Fruit fly (Drosophila melanogaster) whole organism, embryonic: ENCODE results near the gene CG13454.

Experiments used
- ATbp ChIP-seq: fragments of 200-800 bp; sonication (Bioruptor generic); optimal IDR thresholded peaks from 2 replicates; lab custom pipeline; 2017; ENCODE audit warnings: missing biosample characterization, mild to moderate bottlenecking, missing genetic modification characterization, missing genetic modification reagents
- Bdp1 ChIP-seq: fragments of 200-800 bp; sonication (Bioruptor generic); optimal IDR thresholded peaks from 3 replicates; lab custom pipeline; 2016; ENCODE audit warnings: missing biosample characterization, missing genetic modification characterization
- CG10267 ChIP-seq: fragments of 200-800 bp; sonication (Bioruptor generic); optimal IDR thresholded peaks from 2 replicates; lab custom pipeline; 2018; ENCODE audit warnings: missing biosample characterization, mild to moderate bottlenecking, missing genetic modification characterization, moderate library complexity
- CG11723 ChIP-seq: fragments of 200-800 bp; sonication (Bioruptor generic); optimal IDR thresholded peaks from 2 replicates; lab custom pipeline; 2017; ENCODE audit warnings: missing biosample characterization, mild to moderate bottlenecking, missing genetic modification characterization
- CG12659 ChIP-seq: fragments of 200-800 bp; sonication (Bioruptor generic); optimal IDR thresholded peaks from 3 replicates; lab custom pipeline; 2017; ENCODE audit warnings: mild to moderate bottlenecking, missing biosample characterization, missing genetic modification reagents, missing genetic modification characterization
- CG15479 ChIP-seq: fragments of 200-800 bp; sonication (Bioruptor generic); optimal IDR thresholded peaks from 3 replicates; lab custom pipeline; 2019; ENCODE audit warnings: missing biosample characterization, mild to moderate bottlenecking, missing genetic modification characterization, moderate library complexity
- CG18262 ChIP-seq: fragments of 200-800 bp; optimal IDR thresholded peaks from 3 replicates; lab custom pipeline; 2019; ENCODE audit warnings: missing biosample characterization, mild to moderate bottlenecking, missing genetic modification characterization, moderate library complexity
- CG2202 ChIP-seq: fragments of 200-800 bp; sonication (Bioruptor generic); optimal IDR thresholded peaks from 2 replicates; lab custom pipeline; 2018; ENCODE audit warnings: missing biosample characterization, mild to moderate bottlenecking, missing genetic modification characterization
- CG31224 ChIP-seq: fragments of 200-800 bp; sonication (Bioruptor generic); IDR thresholded peaks from 2 replicates; pipeline ENCODE4 v1.3.6; 2022; ENCODE audit warnings: missing biosample characterization, missing genetic modification characterization
- CG5180 ChIP-seq: fragments of 200-800 bp; sonication (Bioruptor generic); optimal IDR thresholded peaks from 3 replicates; lab custom pipeline; 2017; ENCODE audit warnings: missing biosample characterization, missing genetic modification characterization, mild to moderate bottlenecking, moderate library complexity, missing genetic modification reagents
- CG7357 ChIP-seq: fragments of 200-800 bp; sonication (Bioruptor generic); IDR thresholded peaks from 3 replicates; pipeline ENCODE4 v1.3.6; 2022; ENCODE audit warnings: missing biosample characterization, missing genetic modification characterization
- CG8359 ChIP-seq: fragments of 200-800 bp; sonication (Bioruptor generic); optimal IDR thresholded peaks from 2 replicates; lab custom pipeline; 2017; ENCODE audit warnings: missing biosample characterization, mild to moderate bottlenecking, missing genetic modification characterization, borderline replicate concordance
- Dip2 ChIP-seq: fragments of 200-800 bp; sonication (Bioruptor generic); IDR thresholded peaks from 2 replicates; pipeline ENCODE4 v1.3.6; 2022; ENCODE audit warnings: missing biosample characterization, missing genetic modification characterization
- E2f2 ChIP-seq: fragments of 200-800 bp; sonication (Bioruptor generic); IDR thresholded peaks from 2 replicates; pipeline ENCODE4 v1.3.6; 2022; ENCODE audit warnings: missing biosample characterization, missing genetic modification characterization
- Fer2 ChIP-seq: fragments of 200-800 bp; sonication (Bioruptor generic); optimal IDR thresholded peaks from 2 replicates; lab custom pipeline; 2018; ENCODE audit warnings: missing biosample characterization, mild to moderate bottlenecking, missing genetic modification characterization, moderate library complexity
- Hey ChIP-seq: fragments of 200-800 bp; sonication (Bioruptor generic); optimal IDR thresholded peaks from 3 replicates; lab custom pipeline; 2018; ENCODE audit warnings: missing biosample characterization, mild to moderate bottlenecking, missing genetic modification characterization
- Hr78 ChIP-seq, 2 experiments: fragments of 200-800 bp in 1 of 2; fragments of >200 bp in 1 of 2; sonication (Bioruptor generic) in 1 of 2; optimal IDR thresholded peaks; 2 replicates each; lab custom pipeline; 2017 to 2019; ENCODE audit warnings: missing biosample characterization in 2 of 2, missing genetic modification characterization in 2 of 2, mild to moderate bottlenecking in 1 of 2, moderate library complexity in 1 of 2
- Nf-YA ChIP-seq: fragments of 200-800 bp; sonication (Bioruptor generic); IDR thresholded peaks from 2 replicates; pipeline ENCODE4 v1.3.6; 2022; ENCODE audit warnings: missing biosample characterization, missing genetic modification characterization
- NfI ChIP-seq: fragments of 200-800 bp; sonication (Bioruptor generic); optimal IDR thresholded peaks from 3 replicates; lab custom pipeline; 2018; ENCODE audit warnings: missing biosample characterization, mild to moderate bottlenecking, missing genetic modification characterization, moderate library complexity
- Opbp ChIP-seq: fragments of 200-800 bp; sonication (Bioruptor generic); IDR thresholded peaks from 3 replicates; pipeline ENCODE4 v1.3.6; 2022; ENCODE audit warnings: missing biosample characterization, missing genetic modification characterization; ENCODE audit not compliant: partially characterized antibody
- Poxn ChIP-seq: fragments of 200-800 bp; sonication (Bioruptor generic); IDR thresholded peaks from 2 replicates; pipeline ENCODE4 v1.3.6; 2022; ENCODE audit warnings: missing biosample characterization, missing genetic modification characterization
- Sox102F ChIP-seq: fragments of 200-800 bp; sonication (Bioruptor generic); optimal IDR thresholded peaks from 2 replicates; lab custom pipeline; 2018; ENCODE audit warnings: missing biosample characterization, mild to moderate bottlenecking, missing genetic modification characterization, moderate library complexity
- Trl ChIP-seq, 3 experiments: fragments of >200 bp in 2 of 3; fragments of 200-800 bp in 1 of 3; sonication (Bioruptor generic) in 1 of 3; optimal IDR thresholded peaks; 2 replicates in 1 of 3; 3 replicates in 2 of 3; lab custom pipeline; 2016 to 2017; ENCODE audit warnings: missing biosample characterization in 1 of 3, missing genetic modification characterization in 1 of 3
- Vsx1 ChIP-seq: fragments of 200-800 bp; sonication (Bioruptor generic); optimal IDR thresholded peaks from 2 replicates; lab custom pipeline; 2017; ENCODE audit warnings: missing biosample characterization, mild to moderate bottlenecking, missing genetic modification characterization, missing genetic modification reagents
- cato ChIP-seq: fragments of 200-800 bp; sonication (Bioruptor generic); optimal IDR thresholded peaks from 2 replicates; lab custom pipeline; 2016; ENCODE audit warnings: missing biosample characterization, missing genetic modification characterization, borderline replicate concordance
- crol ChIP-seq: fragments of 200-800 bp; sonication (Bioruptor generic); IDR thresholded peaks from 2 replicates; pipeline ENCODE4 v1.3.6; 2022; ENCODE audit warnings: missing biosample characterization, missing genetic modification characterization
- esg ChIP-seq: fragments of 200-800 bp; sonication (Bioruptor generic); conservative IDR thresholded peaks from 2 replicates; pipeline ENCODE4 v1.3.6; 2022; ENCODE audit warnings: missing biosample characterization, missing genetic modification characterization
- ewg ChIP-seq: fragments of 200-800 bp; sonication (Bioruptor generic); optimal IDR thresholded peaks from 3 replicates; lab custom pipeline; 2017; ENCODE audit warnings: mild to moderate bottlenecking, missing biosample characterization, missing genetic modification reagents, missing genetic modification characterization
- fd102C ChIP-seq: fragments of 200-800 bp; sonication (Bioruptor generic); optimal IDR thresholded peaks from 2 replicates; lab custom pipeline; 2018; ENCODE audit warnings: missing biosample characterization, mild to moderate bottlenecking, missing genetic modification characterization, moderate library complexity
- fd3F ChIP-seq: fragments of 200-800 bp; sonication (Bioruptor generic); optimal IDR thresholded peaks from 2 replicates; lab custom pipeline; 2018; ENCODE audit warnings: missing biosample characterization, mild to moderate bottlenecking, missing genetic modification characterization, moderate library complexity
- grn ChIP-seq: fragments of 200-800 bp; sonication (Bioruptor generic); optimal IDR thresholded peaks from 3 replicates; lab custom pipeline; 2017; ENCODE audit warnings: missing biosample characterization, missing genetic modification characterization
- gro ChIP-seq: fragments of 200-800 bp; sonication (Bioruptor generic); optimal IDR thresholded peaks from 2 replicates; lab custom pipeline; 2016; ENCODE audit warnings: missing biosample characterization, missing genetic modification characterization
- hkb ChIP-seq, 2 experiments: fragments of 200-800 bp in 1 of 2; fragments of >200 bp in 1 of 2; sonication (Bioruptor generic) in 1 of 2; IDR thresholded peaks in 1 of 2; optimal IDR thresholded peaks in 1 of 2; 2 replicates each; pipeline versions ENCODE4 v1.3.6 to Lab custom; 2017 to 2022; ENCODE audit warnings: missing biosample characterization in 1 of 2, missing genetic modification characterization in 1 of 2
- ind ChIP-seq: fragments of 200-800 bp; sonication (Bioruptor generic); optimal IDR thresholded peaks from 3 replicates; lab custom pipeline; 2016; ENCODE audit warnings: missing biosample characterization, missing genetic modification characterization
- jumu ChIP-seq: fragments of 200-800 bp; sonication (Bioruptor generic); optimal IDR thresholded peaks from 3 replicates; lab custom pipeline; 2016; ENCODE audit warnings: missing biosample characterization, missing genetic modification characterization
- lilli ChIP-seq: fragments of 200-800 bp; sonication (Bioruptor generic); optimal IDR thresholded peaks from 3 replicates; lab custom pipeline; 2016; ENCODE audit warnings: missing biosample characterization, missing genetic modification characterization
- luna ChIP-seq: fragments of 200-800 bp; sonication (Bioruptor generic); optimal IDR thresholded peaks from 2 replicates; lab custom pipeline; 2016; ENCODE audit warnings: missing biosample characterization, missing genetic modification characterization
- peb ChIP-seq: fragments of 200-800 bp; sonication (Bioruptor generic); IDR thresholded peaks from 2 replicates; pipeline ENCODE4 v1.3.6; 2022; ENCODE audit warnings: missing biosample characterization, missing genetic modification characterization
- pfk ChIP-seq: fragments of 200-800 bp; sonication (Bioruptor generic); optimal IDR thresholded peaks from 2 replicates; lab custom pipeline; 2018; ENCODE audit warnings: missing biosample characterization, mild to moderate bottlenecking, missing genetic modification characterization, moderate library complexity
- pita ChIP-seq: fragments of 200-800 bp; sonication (Bioruptor generic); optimal IDR thresholded peaks from 2 replicates; lab custom pipeline; 2017; ENCODE audit warnings: missing biosample characterization, mild to moderate bottlenecking, missing genetic modification characterization
- pzg ChIP-seq: fragments of 200-800 bp; sonication (Bioruptor generic); optimal IDR thresholded peaks from 3 replicates; lab custom pipeline; 2018; ENCODE audit warnings: missing biosample characterization, mild to moderate bottlenecking, missing genetic modification characterization, moderate library complexity
- run ChIP-seq: fragments of 200-800 bp; sonication (Bioruptor generic); optimal IDR thresholded peaks from 3 replicates; lab custom pipeline; 2018; ENCODE audit warnings: missing biosample characterization, mild to moderate bottlenecking, missing genetic modification characterization
- salm ChIP-seq: fragments of 200-800 bp; sonication (Bioruptor generic); optimal IDR thresholded peaks from 2 replicates; lab custom pipeline; 2018; ENCODE audit warnings: missing biosample characterization, mild to moderate bottlenecking, missing genetic modification characterization
- sr ChIP-seq: fragments of 200-800 bp; sonication (Bioruptor generic); IDR thresholded peaks from 3 replicates; pipeline ENCODE4 v1.3.6; 2022; ENCODE audit warnings: missing biosample characterization, missing genetic modification characterization
- tna ChIP-seq: fragments of 200-800 bp; sonication (Bioruptor generic); IDR thresholded peaks from 2 replicates; pipeline ENCODE4 v1.3.6; 2022; ENCODE audit warnings: missing biosample characterization, missing genetic modification characterization; ENCODE audit not compliant: partially characterized antibody
- unpg ChIP-seq: fragments of 200-800 bp; sonication (Bioruptor generic); optimal IDR thresholded peaks from 3 replicates; lab custom pipeline; 2018; ENCODE audit warnings: missing biosample characterization, mild to moderate bottlenecking, missing genetic modification characterization, moderate library complexity
- z ChIP-seq: fragments of 200-800 bp; sonication (Bioruptor generic); IDR thresholded peaks from 3 replicates; pipeline ENCODE4 v1.3.6; 2022; ENCODE audit warnings: missing biosample characterization, missing genetic modification characterization

The CG13454 gene

dm6 chr3L:15563058-15563850 lies 46.4 kb upstream of the CG13454 start, which contains the start of the genes CG7739 and SCCRO (continued):
- no peak for TF ChIP-seq Hey (tag; lab: Kevin White, UChicago)
- peak; percentile 63 for TF ChIP-seq NfI
- TF ChIP-seq z = no peak
- no peak for TF ChIP-seq CG2202 (tag; lab: Kevin White, UChicago)
- TF ChIP-seq grn (GFP tag; lab: Kevin White, UChicago) = no peak
- TF ChIP-seq sr (GFP tag; lab: Robert Waterston, UW) = no peak
- peak; percentile 86 for TF ChIP-seq CG10267
- TF ChIP-seq Vsx1 (GFP tag; lab: Kevin White, UChicago) = no peak
- TF ChIP-seq unpg (GFP tag; lab: Kevin White, UChicago) = peak; percentile 61
- no peak for TF ChIP-seq Nf-YA
- no peak for TF ChIP-seq Dip2 (GFP tag; lab: Robert Waterston, UW)
- no peak for TF ChIP-seq CG11723 (GFP tag; lab: Kevin White, UChicago)
- TF ChIP-seq Bdp1 (GFP tag; lab: Kevin White, UChicago) = peak; percentile 35
- no peak for TF ChIP-seq Hr78 (GFP tag; optimal IDR thresholded peaks at IDR 0.05; lab: Kevin White, UChicago)
- no peak for TF ChIP-seq hkb (optimal IDR thresholded peaks at IDR 0.05; lab: Kevin White, UChicago)
- TF ChIP-seq hkb (GFP tag; IDR thresholded peaks at IDR 0.05; lab: Robert Waterston, UW) = no peak
- no peak for TF ChIP-seq Poxn (GFP tag; lab: Robert Waterston, UW)
- no peak for TF ChIP-seq fd102C (GFP tag; lab: Kevin White, UChicago)
- TF ChIP-seq lilli = peak; percentile 46
- TF ChIP-seq gro (GFP tag; lab: Kevin White, UChicago) = peak; percentile 2
- no peak for TF ChIP-seq luna
- TF ChIP-seq jumu (GFP tag; lab: Kevin White, UChicago) = peak; percentile 32
- peak; percentile 35; the same call in 1 of the 2 replicates for TF ChIP-seq esg (GFP tag; lab: Robert Waterston, UW)
- peak; percentile 5 for TF ChIP-seq cato (GFP tag; lab: Kevin White, UChicago)
- TF ChIP-seq run (tag; lab: Kevin White, UChicago) = no peak
- TF ChIP-seq Opbp (GFP tag; lab: Robert Waterston, UW) = 0 out of 3 replicates have a peak, but pooled peaks have one; percentile 61
- TF ChIP-seq CG12659 (GFP tag; lab: Kevin White, UChicago) = peak; percentile 79
- no peak for TF ChIP-seq pfk (GFP tag; lab: Kevin White, UChicago)
- no peak for TF ChIP-seq salm (tag; lab: Kevin White, UChicago)
- no peak for TF ChIP-seq peb (GFP tag; lab: Robert Waterston, UW)
- TF ChIP-seq pzg (GFP tag; lab: Kevin White, UChicago) = peak; percentile 36
- TF ChIP-seq CG31224 (GFP tag; lab: Robert Waterston, UW) = peak; percentile 59
- no peak for TF ChIP-seq CG5180 (GFP tag; lab: Kevin White, UChicago)
- TF ChIP-seq CG18262 (tag; lab: Kevin White, UChicago) = peak; percentile 70
- TF ChIP-seq Fer2 (tag; lab: Kevin White, UChicago) = peak; percentile 56
- TF ChIP-seq pita (GFP tag; lab: Kevin White, UChicago) = no peak
- no peak for TF ChIP-seq ewg (GFP tag; lab: Kevin White, UChicago)
- TF ChIP-seq fd3F = peak; percentile 59
- no peak for TF ChIP-seq tna (GFP tag; lab: Robert Waterston, UW)
- no peak for TF ChIP-seq CG8359 (GFP tag; lab: Kevin White, UChicago)
- TF ChIP-seq E2f2 (GFP tag; lab: Robert Waterston, UW) = peak; percentile 52
- no peak for TF ChIP-seq Trl (optimal IDR thresholded peaks at IDR 0.05; lab: Kevin White, UChicago)
- TF ChIP-seq Trl (GFP tag; optimal IDR thresholded peaks at IDR 0.05; lab: Kevin White, UChicago) = peak; percentile 31
- TF ChIP-seq CG15479 = no peak
- TF ChIP-seq ATbp = no peak
- no peak for TF ChIP-seq crol
- peak; percentile 57 for TF ChIP-seq ind (GFP tag; lab: Kevin White, UChicago)
- TF ChIP-seq Sox102F (GFP tag; lab: Kevin White, UChicago) = no peak
- peak; percentile 93 for TF ChIP-seq CG7357 (GFP tag; lab: Robert Waterston, UW)
